Worm (Caenorhabditis elegans): ENCODE measurements around the gene slc-36.5.

DNA sequence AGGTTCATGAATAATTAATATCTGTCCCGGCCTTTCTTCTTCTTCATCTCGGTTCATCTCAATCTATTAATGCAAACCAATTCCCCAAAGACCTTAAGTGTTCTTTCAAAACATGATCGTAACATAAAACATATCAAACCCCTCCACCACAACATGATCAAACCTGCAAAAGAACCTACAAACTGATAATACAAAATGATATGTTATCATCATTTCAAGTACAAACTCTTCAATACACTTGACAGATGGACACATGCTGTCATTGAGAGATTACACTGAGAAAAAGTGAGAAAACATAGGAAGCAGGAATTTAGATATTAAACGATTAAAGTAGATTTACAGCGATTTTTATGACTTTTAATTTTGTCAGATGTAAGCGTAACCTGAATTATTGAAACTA, 52.3 kb downstream of the slc-36.5 start:
- TF ChIP-seq ama-1 (optimal IDR thresholded peaks at IDR 0.05): no peak
- no peak for TF ChIP-seq flt-1 (GFP tag; IDR thresholded peaks at IDR 0.05)
- TF ChIP-seq tbx-11 (GFP tag; IDR thresholded peaks at IDR 0.05): no peak
